Worm (Caenorhabditis elegans) whole organism, late embryonic: ENCODE results near the gene str-113.

ENCODE experiments used
- dmd-4 ChIP-seq: sonication (generic microtip); optimal IDR thresholded peaks from 2 replicates; lab custom pipeline; 2016; ENCODE audit warnings: borderline replicate concordance, missing genetic modification characterization, missing compliant biosample characterization
- eyg-1 ChIP-seq: sonication (generic microtip); optimal IDR thresholded peaks from 2 replicates; lab custom pipeline; 2016; ENCODE audit warnings: missing genotype, missing genetic modification characterization, missing compliant biosample characterization
- hlh-13 ChIP-seq: fragments of 200-800 bp; sonication (Bioruptor generic); optimal IDR thresholded peaks from 2 replicates; lab custom pipeline; 2018; ENCODE audit warnings: mild to moderate bottlenecking, missing genetic modification characterization, missing compliant biosample characterization
- pag-3 ChIP-seq: sonication (generic microtip); optimal IDR thresholded peaks from 2 replicates; lab custom pipeline; 2016; ENCODE audit warnings: missing compliant biosample characterization, missing genetic modification characterization, borderline replicate concordance
- sdc-2 ChIP-seq: sonication (generic microtip); optimal IDR thresholded peaks from 2 replicates; lab custom pipeline; 2016; ENCODE audit warnings: missing genotype, missing genetic modification characterization, missing compliant biosample characterization

- no peak for TF ChIP-seq pag-3 (tag; lab: Kevin White, UChicago)
- TF ChIP-seq eyg-1 (tag; lab: Kevin White, UChicago): no peak
- no peak for TF ChIP-seq hlh-13 (GFP tag; lab: Kevin White, UChicago)
- no peak for TF ChIP-seq sdc-2 (tag; lab: Kevin White, UChicago)
- no peak for TF ChIP-seq dmd-4
Observed at ce11 chrV:3711544-3711943, 44.8 kb upstream of the str-113 start.
